Fruit fly (Drosophila melanogaster) whole organism, embryonic: ENCODE data around the gene T48.

Experiments used
- Antp ChIP-seq: fragments of 200-800 bp; sonication (Bioruptor generic); optimal IDR thresholded peaks from 3 replicates; lab custom pipeline; 2016; ENCODE audit warnings: missing biosample characterization, missing genetic modification characterization
- BtbVII ChIP-seq: fragments of 200-800 bp; sonication (Bioruptor generic); optimal IDR thresholded peaks from 3 replicates; lab custom pipeline; 2017; ENCODE audit warnings: missing biosample characterization, mild to moderate bottlenecking, missing genetic modification characterization
- CG10462 ChIP-seq: fragments of 200-800 bp; sonication (Bioruptor generic); optimal IDR thresholded peaks from 2 replicates; lab custom pipeline; 2016; ENCODE audit warnings: missing biosample characterization, missing genetic modification characterization
- CG11504 ChIP-seq: fragments of 200-800 bp; sonication (Bioruptor generic); optimal IDR thresholded peaks from 3 replicates; lab custom pipeline; 2019; ENCODE audit warnings: missing biosample characterization, mild to moderate bottlenecking, missing genetic modification characterization, moderate library complexity
- CG12659 ChIP-seq: fragments of 200-800 bp; sonication (Bioruptor generic); optimal IDR thresholded peaks from 3 replicates; lab custom pipeline; 2017; ENCODE audit warnings: mild to moderate bottlenecking, missing biosample characterization, missing genetic modification reagents, missing genetic modification characterization
- CG13424 ChIP-seq: fragments of 200-800 bp; sonication (Bioruptor generic); optimal IDR thresholded peaks from 2 replicates; lab custom pipeline; 2019; ENCODE audit warnings: missing biosample characterization, mild to moderate bottlenecking, missing genetic modification characterization, moderate library complexity
- CG15011 ChIP-seq: fragments of 200-800 bp; sonication (Bioruptor generic); optimal IDR thresholded peaks from 3 replicates; lab custom pipeline; 2018; ENCODE audit warnings: missing biosample characterization, mild to moderate bottlenecking, missing genetic modification characterization
- CG15514 ChIP-seq: fragments of 200-800 bp; sonication (Bioruptor generic); optimal IDR thresholded peaks from 3 replicates; lab custom pipeline; 2017; ENCODE audit warnings: missing biosample characterization, missing genetic modification characterization, mild to moderate bottlenecking, moderate library complexity, missing genetic modification reagents
- CG15601 ChIP-seq: fragments of 200-800 bp; sonication (Bioruptor generic); optimal IDR thresholded peaks from 3 replicates; lab custom pipeline; 2019; ENCODE audit warnings: missing biosample characterization, mild to moderate bottlenecking, missing genetic modification characterization, moderate library complexity
- CG16815 ChIP-seq: fragments of 200-800 bp; sonication (Bioruptor generic); optimal IDR thresholded peaks from 3 replicates; lab custom pipeline; 2017; ENCODE audit warnings: missing biosample characterization, mild to moderate bottlenecking, missing genetic modification characterization
- CG17802 ChIP-seq: fragments of 200-800 bp; sonication (Bioruptor generic); optimal IDR thresholded peaks from 2 replicates; lab custom pipeline; 2018; ENCODE audit warnings: missing biosample characterization, mild to moderate bottlenecking, missing genetic modification characterization, moderate library complexity
- CG2116 ChIP-seq: fragments of 200-800 bp; sonication (Bioruptor generic); optimal IDR thresholded peaks from 3 replicates; lab custom pipeline; 2018; ENCODE audit warnings: missing biosample characterization, mild to moderate bottlenecking, missing genetic modification characterization
- CG31224 ChIP-seq: fragments of 200-800 bp; sonication (Bioruptor generic); IDR thresholded peaks from 2 replicates; pipeline ENCODE4 v1.3.6; 2022; ENCODE audit warnings: missing biosample characterization, missing genetic modification characterization
- CG4360 ChIP-seq: fragments of 200-800 bp; sonication (Bioruptor generic); IDR thresholded peaks from 2 replicates; pipeline ENCODE4 v1.3.6; 2022; ENCODE audit warnings: missing biosample characterization, missing genetic modification characterization
- CG4707 ChIP-seq: fragments of 200-800 bp; sonication (Bioruptor generic); optimal IDR thresholded peaks from 2 replicates; lab custom pipeline; 2018; ENCODE audit warnings: missing biosample characterization, mild to moderate bottlenecking, missing genetic modification characterization, moderate library complexity
- CG5180 ChIP-seq: fragments of 200-800 bp; sonication (Bioruptor generic); optimal IDR thresholded peaks from 3 replicates; lab custom pipeline; 2017; ENCODE audit warnings: missing biosample characterization, missing genetic modification characterization, mild to moderate bottlenecking, moderate library complexity, missing genetic modification reagents
- CG9876 ChIP-seq: fragments of 200-800 bp; sonication (Bioruptor generic); optimal IDR thresholded peaks from 2 replicates; lab custom pipeline; 2016; ENCODE audit warnings: missing biosample characterization, missing genetic modification characterization
- Deaf1 ChIP-seq: fragments of 200-800 bp; optimal IDR thresholded peaks from 3 replicates; lab custom pipeline; 2019; ENCODE audit warnings: missing biosample characterization, mild to moderate bottlenecking, missing genetic modification characterization, moderate library complexity
- Doc2 ChIP-seq: fragments of 200-800 bp; sonication (Bioruptor generic); IDR thresholded peaks from 2 replicates; pipeline ENCODE4 v1.3.6; 2022; ENCODE audit warnings: missing biosample characterization, missing genetic modification characterization
- HmgZ ChIP-seq: fragments of 200-800 bp; sonication (Bioruptor generic); optimal IDR thresholded peaks from 2 replicates; lab custom pipeline; 2018; ENCODE audit warnings: missing biosample characterization, mild to moderate bottlenecking, missing genetic modification characterization
- Hmx ChIP-seq: fragments of 200-800 bp; sonication (Bioruptor generic); optimal IDR thresholded peaks from 2 replicates; lab custom pipeline; 2016; ENCODE audit warnings: missing biosample characterization, missing genetic modification characterization
- Hr39 ChIP-seq: fragments of >200 bp; optimal IDR thresholded peaks from 2 replicates; lab custom pipeline; 2017
- Lhr ChIP-seq: fragments of 200-800 bp; sonication (Bioruptor generic); optimal IDR thresholded peaks from 3 replicates; lab custom pipeline; 2017; ENCODE audit warnings: mild to moderate bottlenecking, missing biosample characterization, missing genetic modification reagents, missing genetic modification characterization
- MTF-1 ChIP-seq: fragments of 200-800 bp; sonication (Bioruptor generic); optimal IDR thresholded peaks from 2 replicates; lab custom pipeline; 2018; ENCODE audit warnings: missing biosample characterization, mild to moderate bottlenecking, missing genetic modification characterization, borderline replicate concordance
- Mrtf ChIP-seq: fragments of 200-800 bp; sonication (Bioruptor generic); IDR thresholded peaks from 3 replicates; pipeline ENCODE4 v1.3.6; 2022; ENCODE audit warnings: missing biosample characterization, missing genetic modification characterization
- NK7.1 ChIP-seq: fragments of 200-800 bp; sonication (Bioruptor generic); optimal IDR thresholded peaks from 3 replicates; lab custom pipeline; 2016; ENCODE audit warnings: missing biosample characterization, missing genetic modification characterization
- Opbp ChIP-seq: fragments of 200-800 bp; sonication (Bioruptor generic); IDR thresholded peaks from 3 replicates; pipeline ENCODE4 v1.3.6; 2022; ENCODE audit warnings: missing biosample characterization, missing genetic modification characterization; ENCODE audit not compliant: partially characterized antibody
- Ravus ChIP-seq: fragments of 200-800 bp; sonication (Bioruptor generic); IDR thresholded peaks from 2 replicates; pipeline ENCODE4 v1.3.6; 2022; ENCODE audit warnings: missing biosample characterization, missing genetic modification characterization
- Spps ChIP-seq: fragments of 200-800 bp; sonication (Bioruptor generic); optimal IDR thresholded peaks from 2 replicates; lab custom pipeline; 2018; ENCODE audit warnings: missing biosample characterization, mild to moderate bottlenecking, missing genetic modification characterization
- aop ChIP-seq: fragments of 200-800 bp; sonication (Bioruptor generic); IDR thresholded peaks from 2 replicates; pipeline ENCODE4 v1.3.6; 2022; ENCODE audit warnings: missing biosample characterization, missing genetic modification characterization
- cas ChIP-seq: fragments of 200-800 bp; sonication (Bioruptor generic); IDR thresholded peaks from 2 replicates; pipeline ENCODE4 v1.3.6; 2022; ENCODE audit warnings: missing biosample characterization, missing genetic modification characterization
- chinmo ChIP-seq: fragments of 200-800 bp; sonication (Bioruptor generic); IDR thresholded peaks from 4 replicates; pipeline ENCODE4 v1.3.6; 2022; ENCODE audit warnings: missing biosample characterization, missing genetic modification characterization; ENCODE audit not compliant: partially characterized antibody
- cwo ChIP-seq: fragments of 200-800 bp; sonication (Bioruptor generic); optimal IDR thresholded peaks from 3 replicates; lab custom pipeline; 2017; ENCODE audit warnings: missing biosample characterization, missing genetic modification characterization, mild to moderate bottlenecking, moderate library complexity, missing genetic modification reagents
- disco-r ChIP-seq: fragments of 200-800 bp; sonication (Bioruptor generic); optimal IDR thresholded peaks from 2 replicates; lab custom pipeline; 2016; ENCODE audit warnings: missing biosample characterization, missing genetic modification characterization
- exex ChIP-seq: fragments of 200-800 bp; sonication (Bioruptor generic); optimal IDR thresholded peaks from 4 replicates; lab custom pipeline; 2018; ENCODE audit warnings: missing biosample characterization, mild to moderate bottlenecking, missing genetic modification characterization, moderate library complexity
- gsb-n ChIP-seq: fragments of 200-800 bp; sonication (Bioruptor generic); optimal IDR thresholded peaks from 3 replicates; lab custom pipeline; 2018; ENCODE audit warnings: missing biosample characterization, mild to moderate bottlenecking, missing genetic modification characterization
- gt ChIP-seq: fragments of 200-800 bp; sonication (Bioruptor generic); IDR thresholded peaks from 2 replicates; pipeline ENCODE4 v1.3.6; 2022; ENCODE audit warnings: missing biosample characterization, missing genetic modification characterization
- hb ChIP-seq: fragments of 200-800 bp; sonication (Bioruptor generic); IDR thresholded peaks from 3 replicates; pipeline ENCODE4 v1.3.6; 2022; ENCODE audit warnings: missing biosample characterization, missing genetic modification characterization; ENCODE audit not compliant: partially characterized antibody
- jing ChIP-seq: fragments of 200-800 bp; sonication (Bioruptor generic); optimal IDR thresholded peaks from 2 replicates; lab custom pipeline; 2018; ENCODE audit warnings: missing biosample characterization, mild to moderate bottlenecking, missing genetic modification characterization
- kni ChIP-seq: fragments of 200-800 bp; sonication (Bioruptor generic); optimal IDR thresholded peaks from 3 replicates; lab custom pipeline; 2017; ENCODE audit warnings: mild to moderate bottlenecking, missing biosample characterization, missing genetic modification reagents, missing genetic modification characterization
- nau ChIP-seq: fragments of 200-800 bp; sonication (Bioruptor generic); optimal IDR thresholded peaks from 3 replicates; lab custom pipeline; 2017; ENCODE audit warnings: missing biosample characterization, mild to moderate bottlenecking, missing genetic modification characterization, missing genetic modification reagents
- sd ChIP-seq: fragments of 200-800 bp; sonication (Bioruptor generic); optimal IDR thresholded peaks from 3 replicates; lab custom pipeline; 2018; ENCODE audit warnings: missing biosample characterization, mild to moderate bottlenecking, missing genetic modification characterization, moderate library complexity
- sob ChIP-seq: fragments of 200-800 bp; sonication (Bioruptor generic); IDR thresholded peaks from 2 replicates; pipeline ENCODE4 v1.3.6; 2022; ENCODE audit warnings: missing biosample characterization, missing genetic modification characterization
- sr ChIP-seq: fragments of 200-800 bp; sonication (Bioruptor generic); IDR thresholded peaks from 3 replicates; pipeline ENCODE4 v1.3.6; 2022; ENCODE audit warnings: missing biosample characterization, missing genetic modification characterization
- unc-4 ChIP-seq: fragments of 200-800 bp; sonication (Bioruptor generic); IDR thresholded peaks from 2 replicates; pipeline ENCODE4 v1.3.6; 2022; ENCODE audit warnings: missing biosample characterization, missing genetic modification characterization; ENCODE audit not compliant: partially characterized antibody
- vvl ChIP-seq: fragments of 200-800 bp; sonication (Bioruptor generic); IDR thresholded peaks from 2 replicates; pipeline ENCODE4 v1.3.6; 2022; ENCODE audit warnings: missing biosample characterization, missing genetic modification characterization

The T48 gene

DNA sequence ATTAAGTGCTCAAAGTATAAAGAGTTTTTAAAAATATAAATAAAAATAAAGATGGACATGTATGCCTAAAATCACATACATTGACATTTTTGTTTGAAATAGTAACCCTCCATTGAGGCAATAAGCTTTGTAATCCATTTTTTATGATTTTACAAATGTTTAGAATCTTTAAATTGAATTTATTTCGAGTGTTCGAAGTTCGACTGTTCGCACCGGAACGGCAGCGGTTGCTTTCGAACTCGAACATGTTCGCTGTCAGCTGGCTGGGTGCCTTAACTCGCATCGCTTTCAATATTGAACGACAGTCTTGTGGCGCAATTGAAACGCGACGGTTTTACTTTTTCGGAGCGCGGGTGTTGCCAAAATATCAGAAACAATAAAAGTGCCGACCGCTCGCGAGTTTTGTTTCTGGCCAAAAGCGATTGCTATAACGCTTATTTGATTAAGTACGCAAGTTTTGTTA, 34.0 kb downstream of the T48 start, which contains the start of gene CG46339 (continued):
- no peak for TF ChIP-seq CG13424 (tag; lab: Kevin White, UChicago)
- peak; percentile 72 for TF ChIP-seq MTF-1 (GFP tag; lab: Kevin White, UChicago)
- TF ChIP-seq CG15011 (GFP tag; lab: Kevin White, UChicago), result peak; percentile 54
- TF ChIP-seq exex (tag; lab: Kevin White, UChicago), result peak; percentile 72
- peak; percentile 79 for TF ChIP-seq sob (GFP tag; lab: Robert Waterston, UW)
- TF ChIP-seq unc-4 (GFP tag; lab: Robert Waterston, UW), result 0 out of 2 replicates have a peak, but pooled peaks have one; percentile 32
- TF ChIP-seq gt (GFP tag; lab: Robert Waterston, UW), result no peak
- TF ChIP-seq jing (GFP tag; lab: Kevin White, UChicago), result no peak
- no peak for TF ChIP-seq Lhr (GFP tag; lab: Kevin White, UChicago)

DNA sequence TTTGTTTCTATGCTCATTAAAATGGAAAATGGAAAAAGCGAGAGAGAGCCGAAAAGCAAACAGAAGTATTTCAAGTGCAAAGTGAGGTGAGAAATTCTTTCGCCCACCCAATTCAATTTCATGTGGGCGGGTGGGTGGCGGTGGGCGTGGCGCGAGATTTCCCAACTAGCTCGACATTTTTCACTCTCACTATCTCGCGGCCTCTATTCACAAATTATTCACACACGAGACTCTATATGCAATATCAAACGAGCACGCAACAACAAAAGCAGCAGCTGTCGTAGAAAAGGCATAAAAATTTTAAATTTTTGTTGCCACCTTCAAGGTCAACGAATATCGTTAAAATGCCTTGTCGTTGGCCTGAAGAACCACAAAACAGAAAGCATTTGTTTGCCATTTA, 37.3 kb downstream of the T48 start:
- peak; percentile 17 for TF ChIP-seq nau (GFP tag; lab: Kevin White, UChicago)
- no peak for TF ChIP-seq NK7.1 (GFP tag; lab: Kevin White, UChicago)
- TF ChIP-seq cwo (GFP tag; lab: Kevin White, UChicago), result peak; percentile 27
- TF ChIP-seq CG5180 (GFP tag; lab: Kevin White, UChicago), result peak; percentile 8
- TF ChIP-seq CG4360 (GFP tag; lab: Robert Waterston, UW), result peak; percentile 55; the same call in 1 of the 2 replicates
- 0 out of 2 replicates have a peak, but pooled peaks have one; percentile 32 for TF ChIP-seq vvl
- peak; percentile 94 for TF ChIP-seq sr (GFP tag; lab: Robert Waterston, UW)
- no peak for TF ChIP-seq CG11504 (tag; lab: Kevin White, UChicago)
- no peak for TF ChIP-seq HmgZ (tag; lab: Kevin White, UChicago)
- TF ChIP-seq Hmx (GFP tag; lab: Kevin White, UChicago), result no peak
- TF ChIP-seq cas, result 0 out of 2 replicates have a peak, but pooled peaks have one; percentile 7
- TF ChIP-seq Ravus (GFP tag; lab: Robert Waterston, UW), result no peak
- TF ChIP-seq chinmo (GFP tag; lab: Robert Waterston, UW), result peak; percentile 77; the same call in 1 of the 4 replicates
- peak; percentile 83 for TF ChIP-seq sd (tag; lab: Kevin White, UChicago)
- TF ChIP-seq, all 482 proteins: peak for 9

- TF ChIP-seq cas, result no peak
- no peak for TF ChIP-seq Deaf1
- peak; percentile 68 for TF ChIP-seq vvl
- TF ChIP-seq CG9876 (GFP tag; lab: Kevin White, UChicago), result no peak
- no peak for TF ChIP-seq Hr39 (lab: Kevin White, UChicago)
- TF ChIP-seq aop (GFP tag; lab: Robert Waterston, UW), result no peak
- TF ChIP-seq CG4707, result no peak
- no peak for TF ChIP-seq Opbp (GFP tag; lab: Robert Waterston, UW)
- no peak for TF ChIP-seq CG10462 (GFP tag; lab: Kevin White, UChicago)
- TF ChIP-seq Doc2 (GFP tag; lab: Robert Waterston, UW), result no peak
- no peak for TF ChIP-seq kni (GFP tag; lab: Kevin White, UChicago)
- peak; percentile 65 for TF ChIP-seq CG5180 (GFP tag; lab: Kevin White, UChicago)
- TF ChIP-seq disco-r (GFP tag; lab: Kevin White, UChicago), result no peak
- no peak for TF ChIP-seq CG2116 (GFP tag; lab: Kevin White, UChicago)
- no peak for TF ChIP-seq Spps (tag; lab: Kevin White, UChicago)
- peak; percentile 44 for TF ChIP-seq CG13424 (tag; lab: Kevin White, UChicago)
- peak; percentile 60 for TF ChIP-seq gsb-n (tag; lab: Kevin White, UChicago)
- no peak for TF ChIP-seq CG16815 (GFP tag; lab: Kevin White, UChicago)
- TF ChIP-seq Mrtf (GFP tag; lab: Robert Waterston, UW), result no peak
- no peak for TF ChIP-seq Antp (GFP tag; lab: Kevin White, UChicago)
- TF ChIP-seq BtbVII (GFP tag; lab: Kevin White, UChicago), result peak; percentile 77
- TF ChIP-seq CG15601 (tag; lab: Kevin White, UChicago), result peak; percentile 23
- peak; percentile 29 for TF ChIP-seq CG15514
- TF ChIP-seq CG31224 (GFP tag; lab: Robert Waterston, UW), result no peak
- TF ChIP-seq CG17802 (tag; lab: Kevin White, UChicago), result no peak
- peak; percentile 9 for TF ChIP-seq CG12659 (GFP tag; lab: Kevin White, UChicago)
- no peak for TF ChIP-seq hb (GFP tag; lab: Robert Waterston, UW)
Measured at dm6 chr3R:26923830-26924333, 42.3 kb downstream of the T48 start.
